In genomic region chrX:7011063-7011743, dm6 we compare ENCODE assay signal across 1 fruit fly cellular context.
TF ChIP-seq lines count a peak whose summit lies in the region.

TSS of gene cm (minus strand) at chrX:7011145.
TSS of gene sloth1 (plus strand) at chrX:7011357.
TSS of gene sloth2 (plus strand) at chrX:7011357.

TF ChIP-seq in whole organism, embryonic, 481 proteins besides CTCF, POLR2A, EP300 and RAD21 (continued from another document):
- peak; percentile 70 for TF ChIP-seq CG17385 (GFP tag; optimal IDR thresholded peaks at IDR 0.05; lab: Kevin White, UChicago)
- TF ChIP-seq Oaz (GFP tag; IDR thresholded peaks at IDR 0.05; lab: Robert Waterston, UW) = peak; percentile 65; the same call in 1 of the 2 replicates
- TF ChIP-seq Mrtf (GFP tag; IDR thresholded peaks at IDR 0.05; lab: Robert Waterston, UW) = peak; percentile 82
- TF ChIP-seq salm (tag; optimal IDR thresholded peaks at IDR 0.05; lab: Kevin White, UChicago) = peak; percentile 74
- peak; percentile 92 for TF ChIP-seq ken (GFP tag; IDR thresholded peaks at IDR 0.05; lab: Robert Waterston, UW)
- TF ChIP-seq CG18262 (tag; optimal IDR thresholded peaks at IDR 0.05; lab: Kevin White, UChicago) = peak; percentile 74
- TF ChIP-seq cg (GFP tag; optimal IDR thresholded peaks at IDR 0.05; lab: Kevin White, UChicago) = no peak
- TF ChIP-seq nerfin-2 (GFP tag; IDR thresholded peaks at IDR 0.05; lab: Robert Waterston, UW; ENCODE audit: partially characterized antibody) = peak; percentile 69
- peak; percentile 62 for TF ChIP-seq CG7963 (GFP tag; IDR thresholded peaks at IDR 0.05; lab: Robert Waterston, UW; ENCODE audit: partially characterized antibody)
- peak; percentile 93 for TF ChIP-seq Scr (GFP tag; IDR thresholded peaks at IDR 0.05; lab: Robert Waterston, UW; ENCODE audit: partially characterized antibody)
- TF ChIP-seq CG10565 (GFP tag; optimal IDR thresholded peaks at IDR 0.05; lab: Kevin White, UChicago) = no peak
- peak; percentile 86 for TF ChIP-seq CG9215 (GFP tag; IDR thresholded peaks at IDR 0.05; lab: Robert Waterston, UW)
- TF ChIP-seq CG30403 (GFP tag; optimal IDR thresholded peaks at IDR 0.05; lab: Kevin White, UChicago) = peak; percentile 95
- TF ChIP-seq chinmo (GFP tag; IDR thresholded peaks at IDR 0.05; lab: Robert Waterston, UW; ENCODE audit: partially characterized antibody) = 0 out of 4 replicates have a peak, but pooled peaks have one; percentile 42
- no peak for TF ChIP-seq Hr39 (optimal IDR thresholded peaks at IDR 0.05; lab: Kevin White, UChicago)
- TF ChIP-seq CG4730 (GFP tag; IDR thresholded peaks at IDR 0.05; lab: Robert Waterston, UW) = peak; percentile 84
- TF ChIP-seq Camta (GFP tag; optimal IDR thresholded peaks at IDR 0.05; lab: Kevin White, UChicago) = peak; percentile 85
- no peak for TF ChIP-seq tll (GFP tag; optimal IDR thresholded peaks at IDR 0.05; lab: Kevin White, UChicago)
- peak; percentile 88 for TF ChIP-seq CG12942 (GFP tag; optimal IDR thresholded peaks at IDR 0.05; lab: Kevin White, UChicago)
- TF ChIP-seq H2.0 (GFP tag; IDR thresholded peaks at IDR 0.05; lab: Robert Waterston, UW) = peak; percentile 87
- TF ChIP-seq CG12769 (tag; optimal IDR thresholded peaks at IDR 0.05; lab: Kevin White, UChicago) = peak; percentile 93
- peak; percentile 83 for TF ChIP-seq CG33213 (GFP tag; optimal IDR thresholded peaks at IDR 0.05; lab: Kevin White, UChicago)
- TF ChIP-seq crc (GFP tag; optimal IDR thresholded peaks at IDR 0.05; lab: Kevin White, UChicago) = peak; percentile 72
- TF ChIP-seq h (optimal IDR thresholded peaks at IDR 0.05; lab: Kevin White, UChicago) = no peak
- peak; percentile 62 for TF ChIP-seq nom (GFP tag; optimal IDR thresholded peaks at IDR 0.05; lab: Kevin White, UChicago)
- peak; percentile 42; the same call in 1 of the 3 replicates for TF ChIP-seq jigr1 (GFP tag; IDR thresholded peaks at IDR 0.05; lab: Robert Waterston, UW)
- peak; percentile 87 for TF ChIP-seq ranshi (GFP tag; IDR thresholded peaks at IDR 0.05; lab: Robert Waterston, UW)
- TF ChIP-seq CG4854 (GFP tag; optimal IDR thresholded peaks at IDR 0.05; lab: Kevin White, UChicago) = peak; percentile 64
- TF ChIP-seq CG13287 (GFP tag; IDR thresholded peaks at IDR 0.05; lab: Robert Waterston, UW; ENCODE audit: partially characterized antibody) = peak; percentile 94
- TF ChIP-seq CG1832 (GFP tag; optimal IDR thresholded peaks at IDR 0.05; lab: Kevin White, UChicago) = no peak
- TF ChIP-seq sc (optimal IDR thresholded peaks at IDR 0.05; lab: Kevin White, UChicago) = no peak
- TF ChIP-seq sc (GFP tag; optimal IDR thresholded peaks at IDR 0.05; lab: Kevin White, UChicago) = peak; percentile 18
- TF ChIP-seq grau (tag; optimal IDR thresholded peaks at IDR 0.05; lab: Kevin White, UChicago) = peak; percentile 86
- TF ChIP-seq C15 (GFP tag; IDR thresholded peaks at IDR 0.05; lab: Robert Waterston, UW) = no peak
- peak; percentile 39 for TF ChIP-seq Adf1 (GFP tag; IDR thresholded peaks at IDR 0.05; lab: Robert Waterston, UW)
- peak; percentile 76 for TF ChIP-seq CG30431 (GFP tag; optimal IDR thresholded peaks at IDR 0.05; lab: Kevin White, UChicago)
- TF ChIP-seq Hmx (GFP tag; optimal IDR thresholded peaks at IDR 0.05; lab: Kevin White, UChicago) = peak; percentile 60
- peak; percentile 60 for TF ChIP-seq CG1792 (GFP tag; optimal IDR thresholded peaks at IDR 0.05; lab: Kevin White, UChicago)
- peak; percentile 87 for TF ChIP-seq unpg (GFP tag; optimal IDR thresholded peaks at IDR 0.05; lab: Kevin White, UChicago)
- TF ChIP-seq CG11456 (GFP tag; IDR thresholded peaks at IDR 0.05; lab: Robert Waterston, UW) = peak; percentile 84
- peak; percentile 86 for TF ChIP-seq CHES-1-like (GFP tag; optimal IDR thresholded peaks at IDR 0.05; lab: Kevin White, UChicago)
- TF ChIP-seq CG18011 (GFP tag; optimal IDR thresholded peaks at IDR 0.05; lab: Kevin White, UChicago) = peak; percentile 76
- TF ChIP-seq CG4424 (GFP tag; optimal IDR thresholded peaks at IDR 0.05; lab: Kevin White, UChicago) = peak; percentile 80
